Fruit fly (Drosophila melanogaster): Measurements from ENCODE around the gene cad.

The cad gene

DNA sequence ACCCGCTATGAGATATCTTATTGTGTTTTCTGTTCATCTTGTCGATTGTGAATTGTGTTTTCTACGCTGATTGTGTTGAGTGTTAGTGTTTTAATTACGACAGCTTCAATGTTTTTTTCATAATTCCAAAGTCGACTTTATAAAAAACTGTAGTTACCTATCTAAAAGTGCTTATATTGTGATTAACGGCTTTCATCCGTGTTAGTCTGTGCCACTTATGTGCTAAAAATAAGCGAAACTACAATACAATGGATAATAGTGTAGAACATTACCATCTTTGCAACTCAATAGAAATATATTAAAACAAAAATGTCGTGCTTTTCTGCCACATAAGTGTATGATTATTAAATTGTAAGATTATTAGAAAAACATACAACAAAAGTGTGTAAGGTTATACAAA lies 45.6 kb downstream of the cad start, which contains the start of gene CG33322:
CG33322 (minus strand) TSS at position 101 of the 400 bp plus-strand sequence.
- TF ChIP-seq bab1 (GFP tag; optimal IDR thresholded peaks at IDR 0.05) (no peak), ovo (GFP tag; optimal IDR thresholded peaks at IDR 0.05) (no peak), CG7101 (tag; optimal IDR thresholded peaks at IDR 0.05) (no peak), CG14711 (tag; optimal IDR thresholded peaks at IDR 0.05) (no peak)

DNA sequence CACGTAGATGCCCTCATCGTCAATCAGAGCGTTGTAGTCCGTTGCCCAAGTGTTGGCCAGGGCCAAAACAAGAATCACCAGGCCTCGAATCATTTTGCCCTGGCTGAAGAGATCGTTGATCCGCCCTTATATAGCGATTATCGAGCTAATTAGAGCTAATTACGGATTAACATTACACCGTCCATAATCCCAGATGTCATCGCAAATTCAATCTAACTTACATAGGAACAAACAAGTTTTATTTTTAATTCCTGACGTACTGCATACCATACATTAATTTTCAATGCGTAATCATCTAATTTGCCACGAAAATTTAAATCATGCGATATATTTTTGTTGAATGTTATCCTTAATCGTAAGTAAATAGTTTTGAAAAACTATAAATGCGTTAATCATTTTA lies 46.6 kb downstream of the cad start, which contains the start of gene CheB38b:
CheB38b (minus strand) TSS at position 101 of the 400 bp plus-strand sequence.
- TF ChIP-seq CG33017 (tag; optimal IDR thresholded peaks at IDR 0.05) (no peak), CG12768 (GFP tag; optimal IDR thresholded peaks at IDR 0.05) (no peak), CG5204 (GFP tag; optimal IDR thresholded peaks at IDR 0.05) (no peak), Hr96 (GFP tag; optimal IDR thresholded peaks at IDR 0.05) (no peak), bab1 (GFP tag; optimal IDR thresholded peaks at IDR 0.05) (no peak), CG7045 (GFP tag; optimal IDR thresholded peaks at IDR 0.05) (no peak), Clk (GFP tag; optimal IDR thresholded peaks at IDR 0.05) (no peak)

DNA sequence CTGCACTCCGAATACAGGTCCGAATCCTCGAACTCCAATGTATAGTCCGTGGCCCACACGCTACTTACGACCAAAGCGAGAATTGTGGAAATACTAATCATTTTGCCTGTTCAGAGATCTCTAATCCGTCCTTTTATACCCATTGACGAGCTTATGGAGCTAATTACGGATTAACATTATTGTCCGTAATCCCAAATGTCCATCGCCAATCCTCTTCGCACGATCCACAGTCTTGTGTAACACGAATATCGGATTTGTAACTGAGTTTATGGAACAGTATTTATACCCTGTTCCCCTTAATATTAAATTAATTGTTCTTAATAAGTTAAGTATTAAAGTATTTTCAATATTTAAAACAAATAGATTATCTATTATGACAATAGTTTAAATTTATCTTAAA lies 47.9 kb downstream of the cad start, which contains the start of gene CheB38a:
CheB38a (minus strand) TSS at position 101 of the 400 bp plus-strand sequence.
- TF ChIP-seq Mnt (GFP tag; optimal IDR thresholded peaks at IDR 0.05) (no peak), CG5204 (GFP tag; optimal IDR thresholded peaks at IDR 0.05) (no peak), CG1620 (GFP tag; optimal IDR thresholded peaks at IDR 0.05) (no peak), CG7101 (tag; optimal IDR thresholded peaks at IDR 0.05) (no peak), tj (GFP tag; optimal IDR thresholded peaks at IDR 0.05) (no peak)

DNA sequence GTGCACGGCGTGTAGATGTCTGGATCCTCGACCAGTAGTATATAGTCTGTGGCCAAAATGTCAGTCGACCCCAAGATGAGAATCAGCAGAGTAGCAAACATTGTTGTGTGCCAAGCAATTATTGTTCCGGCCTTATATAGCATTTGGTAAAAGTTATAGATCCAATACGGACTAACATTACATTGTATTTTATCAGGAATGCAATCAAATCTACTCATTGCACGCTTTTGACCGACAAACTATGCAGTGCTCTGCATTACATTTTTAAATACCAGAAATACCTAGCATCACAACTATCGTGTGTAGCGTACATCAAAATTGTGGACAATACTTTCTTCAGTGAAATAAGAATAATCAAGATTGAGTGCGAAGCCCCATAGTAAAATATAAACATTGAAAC lies 50.2 kb downstream of the cad start, which contains the start of gene CheB38c:
CheB38c (minus strand) TSS at position 101 of the 400 bp plus-strand sequence.
- TF ChIP-seq cnc (optimal IDR thresholded peaks at IDR 0.05) = no peak
- no peak for TF ChIP-seq CG11617 (GFP tag; optimal IDR thresholded peaks at IDR 0.05)
- TF ChIP-seq kay (GFP tag; ENCODE audit: borderline replicate concordance) = no peak
- no peak for TF ChIP-seq toe (GFP tag; optimal IDR thresholded peaks at IDR 0.05)
- TF ChIP-seq tj (GFP tag; optimal IDR thresholded peaks at IDR 0.05) = no peak
- TF ChIP-seq CG7045 (GFP tag; optimal IDR thresholded peaks at IDR 0.05) = no peak
- TF ChIP-seq ovo (GFP tag; optimal IDR thresholded peaks at IDR 0.05) = no peak
- no peak for TF ChIP-seq CG12768 (GFP tag; optimal IDR thresholded peaks at IDR 0.05)
- TF ChIP-seq bab1 (GFP tag; optimal IDR thresholded peaks at IDR 0.05) = no peak
- TF ChIP-seq CG7101 (tag; optimal IDR thresholded peaks at IDR 0.05) = no peak
- no peak for TF ChIP-seq Clk (GFP tag; optimal IDR thresholded peaks at IDR 0.05)

DNA sequence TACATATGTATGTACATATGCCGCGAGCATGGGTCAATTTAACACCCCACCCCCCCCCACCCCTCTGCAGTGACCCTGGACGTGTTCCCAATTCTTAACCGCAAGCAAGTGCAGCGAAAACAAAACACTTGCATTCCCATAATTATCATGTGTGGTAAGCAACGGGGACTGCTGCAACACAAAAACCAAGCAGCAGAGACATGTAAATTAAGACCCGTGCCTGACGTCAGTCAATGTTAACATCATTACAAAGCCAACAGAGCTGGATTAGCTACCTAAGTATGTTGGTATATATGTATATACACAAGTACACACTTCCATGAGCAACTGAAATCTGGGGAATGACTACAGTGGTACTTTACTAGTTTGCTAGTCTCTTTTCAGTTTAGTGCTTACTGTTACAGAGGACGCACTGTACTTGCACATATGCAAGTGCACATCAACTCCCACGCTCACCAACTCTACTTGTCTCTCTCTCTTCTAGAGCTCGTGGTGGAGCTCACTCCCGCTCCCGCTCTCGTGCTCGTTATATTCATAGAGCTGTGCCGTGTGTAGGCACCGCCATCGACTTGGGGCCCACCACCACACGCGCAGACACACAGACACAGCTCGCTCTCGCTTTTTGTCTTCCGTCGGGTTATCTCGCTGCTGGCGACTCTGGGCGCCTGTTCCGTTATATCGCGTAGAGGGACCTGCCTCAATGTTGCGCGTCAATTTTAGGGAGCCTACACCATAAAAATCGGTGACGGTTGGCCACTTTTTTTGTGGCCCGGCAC lies 50.9 kb downstream of the cad start:
- TF ChIP-seq Hr96 (GFP tag; optimal IDR thresholded peaks at IDR 0.05) (peak; percentile 38), bab1 (GFP tag; optimal IDR thresholded peaks at IDR 0.05) (peak; percentile 54), cic (GFP tag; optimal IDR thresholded peaks at IDR 0.05) (peak; percentile 3), CG33017 (tag; optimal IDR thresholded peaks at IDR 0.05) (no peak), ovo (GFP tag; optimal IDR thresholded peaks at IDR 0.05) (peak; percentile 51)

DNA sequence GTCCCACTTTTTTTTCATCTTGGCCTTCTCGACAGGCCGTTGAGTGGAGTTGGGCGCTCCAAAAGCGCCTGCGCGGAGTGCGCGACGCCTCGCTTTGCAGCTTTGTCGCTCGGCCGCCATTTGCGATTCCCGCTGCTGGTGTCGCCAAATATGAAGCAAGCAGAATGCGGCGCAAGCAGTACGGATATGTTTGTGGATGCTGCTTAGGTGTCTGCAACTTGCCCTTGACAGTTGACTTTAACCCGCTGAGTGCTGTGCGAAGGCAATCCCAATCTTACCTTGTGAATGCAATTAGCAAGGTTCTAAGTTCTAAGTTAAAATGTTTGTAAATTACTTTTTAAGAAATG lies 51.5 kb downstream of the cad start:
- TF ChIP-seq Mnt (GFP tag; optimal IDR thresholded peaks at IDR 0.05) = no peak
- TF ChIP-seq CG5204 (GFP tag; optimal IDR thresholded peaks at IDR 0.05) = no peak
- peak; percentile 28 for TF ChIP-seq tj (GFP tag; optimal IDR thresholded peaks at IDR 0.05)
- TF ChIP-seq CG7045 (GFP tag; optimal IDR thresholded peaks at IDR 0.05) = no peak
- TF ChIP-seq CG33017 (tag; optimal IDR thresholded peaks at IDR 0.05) = no peak

DNA sequence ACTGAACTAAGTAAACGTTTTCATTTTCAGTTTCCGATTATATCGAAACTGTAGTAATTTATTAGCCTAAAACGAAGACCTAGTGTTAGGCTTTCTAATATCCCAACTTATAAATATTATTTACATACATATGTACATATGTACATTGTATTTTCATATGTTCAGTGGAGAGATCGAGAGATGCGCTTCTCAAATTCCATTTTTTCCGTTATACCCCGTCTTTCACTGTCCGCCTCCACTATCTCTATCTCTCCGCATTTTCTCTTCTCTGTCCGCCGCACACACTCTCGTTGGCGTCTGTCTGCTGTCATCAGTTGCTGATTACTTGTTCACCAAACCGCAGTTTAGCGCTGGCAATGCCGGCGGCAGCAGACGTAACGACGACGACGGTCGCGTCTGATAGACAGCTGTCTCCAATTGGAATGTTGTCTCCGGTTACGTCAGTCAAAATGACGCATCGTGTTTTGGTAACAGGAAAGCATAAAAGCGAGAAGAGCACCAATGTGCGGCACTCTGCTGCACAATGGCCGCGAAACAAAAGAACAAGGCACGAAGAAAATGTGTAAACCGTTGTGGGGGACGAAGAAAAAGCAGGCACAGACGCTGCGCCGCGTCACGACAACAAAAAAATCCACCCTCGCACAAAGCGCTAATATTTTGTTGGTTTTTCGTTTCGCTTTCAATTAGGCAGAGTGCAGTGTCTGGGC lies 52.1 kb downstream of the cad start, which contains the start of gene CG9331:
CG9331 (plus strand) TSS at position 340 of the 707 bp plus-strand sequence.
- TF ChIP-seq cic (GFP tag; optimal IDR thresholded peaks at IDR 0.05) (peak; percentile 51), kay (GFP tag; ENCODE audit: borderline replicate concordance) (peak; percentile 97), CG33017 (tag; optimal IDR thresholded peaks at IDR 0.05) (no peak), CG14711 (tag; optimal IDR thresholded peaks at IDR 0.05) (no peak), CG1620 (GFP tag; optimal IDR thresholded peaks at IDR 0.05) (no peak), Hr96 (GFP tag; optimal IDR thresholded peaks at IDR 0.05) (no peak), CG7101 (tag; optimal IDR thresholded peaks at IDR 0.05) (no peak), Clk (GFP tag; optimal IDR thresholded peaks at IDR 0.05) (no peak), Crg-1 (GFP tag; optimal IDR thresholded peaks at IDR 0.05) (no peak), tj (GFP tag; optimal IDR thresholded peaks at IDR 0.05) (no peak), CG11617 (GFP tag; optimal IDR thresholded peaks at IDR 0.05) (no peak), bab1 (GFP tag; optimal IDR thresholded peaks at IDR 0.05) (peak; percentile 57), pad (GFP tag; optimal IDR thresholded peaks at IDR 0.05) (peak; percentile 97), ovo (GFP tag; optimal IDR thresholded peaks at IDR 0.05) (peak; percentile 60), toe (GFP tag; optimal IDR thresholded peaks at IDR 0.05) (no peak), Mnt (GFP tag; optimal IDR thresholded peaks at IDR 0.05) (peak; percentile 47), CG5204 (GFP tag; optimal IDR thresholded peaks at IDR 0.05) (no peak), CG12768 (GFP tag; optimal IDR thresholded peaks at IDR 0.05) (no peak), cnc (optimal IDR thresholded peaks at IDR 0.05) (no peak), CG7045 (GFP tag; optimal IDR thresholded peaks at IDR 0.05) (no peak)
